Worm (Caenorhabditis elegans): ENCODE data around the gene hlh-28.

DNA sequence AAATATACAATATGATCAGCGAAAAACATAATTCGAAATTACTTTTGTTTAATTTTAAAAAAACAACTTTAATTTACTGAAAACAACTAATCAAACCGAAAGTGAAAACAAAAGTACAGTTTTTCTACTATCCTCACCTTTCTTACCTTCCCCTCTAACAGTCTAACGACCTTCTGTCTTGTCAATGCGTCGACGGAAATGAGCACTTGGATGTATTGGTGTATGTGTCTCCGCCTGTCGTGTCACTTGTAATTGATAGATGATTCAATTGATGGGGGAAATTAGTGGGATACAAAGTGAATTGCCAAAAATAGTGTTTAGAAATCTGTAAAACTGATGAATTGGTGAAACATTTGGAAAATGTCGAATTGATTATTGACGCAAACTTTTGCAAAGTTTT, 12.6 kb downstream of the hlh-28 start, which contains the start of gene F31A3.5:
- TF ChIP-seq F55B11.4 (tag; optimal IDR thresholded peaks at IDR 0.05; ENCODE audit: borderline replicate concordance, insufficient read depth) (no peak), F39B2.1 (GFP tag; IDR thresholded peaks at IDR 0.05) (no peak), ama-1 (optimal IDR thresholded peaks at IDR 0.05) (no peak), ama-1 (GFP tag; optimal IDR thresholded peaks at IDR 0.05) (no peak), tlf-1 (GFP tag; optimal IDR thresholded peaks at IDR 0.05) (no peak), mel-28 (tag; optimal IDR thresholded peaks at IDR 0.05; ENCODE audit: borderline replicate concordance) (no peak), tbp1 (GFP tag; optimal IDR thresholded peaks at IDR 0.05) (no peak), madf-6 (GFP tag; IDR thresholded peaks at IDR 0.05) (no peak), nhr-179 (tag; optimal IDR thresholded peaks at IDR 0.05) (no peak), K12H6.12 (tag; optimal IDR thresholded peaks at IDR 0.05) (no peak), lsy-27 (tag; optimal IDR thresholded peaks at IDR 0.05; ENCODE audit: borderline replicate concordance, insufficient read depth) (no peak), sdz-38 (tag; optimal IDR thresholded peaks at IDR 0.05) (no peak), F49E8.2 (tag; optimal IDR thresholded peaks at IDR 0.05; ENCODE audit: insufficient read depth) (no peak), ztf-28 (GFP tag; IDR thresholded peaks at IDR 0.05) (no peak)
